Fruit fly (Drosophila melanogaster) whole organism, embryonic: ENCODE results near the gene CG44303.

Source experiments
- Antp ChIP-seq: fragments of 200-800 bp; sonication (Bioruptor generic); optimal IDR thresholded peaks from 3 replicates; lab custom pipeline; 2016; ENCODE audit warnings: missing biosample characterization, missing genetic modification characterization
- Bdp1 ChIP-seq: fragments of 200-800 bp; sonication (Bioruptor generic); optimal IDR thresholded peaks from 3 replicates; lab custom pipeline; 2016; ENCODE audit warnings: missing biosample characterization, missing genetic modification characterization
- CG10565 ChIP-seq: fragments of 200-800 bp; sonication (Bioruptor generic); optimal IDR thresholded peaks from 3 replicates; lab custom pipeline; 2016; ENCODE audit warnings: missing biosample characterization, mild to moderate bottlenecking, missing genetic modification characterization
- CG11247 ChIP-seq: fragments of 200-800 bp; sonication (Bioruptor generic); IDR thresholded peaks from 2 replicates; pipeline ENCODE4 v1.3.6; 2022; ENCODE audit warnings: missing biosample characterization, missing genetic modification characterization
- CG11695 ChIP-seq: fragments of 200-800 bp; sonication (Bioruptor generic); IDR thresholded peaks from 3 replicates; pipeline ENCODE4 v1.3.6; 2022; ENCODE audit warnings: missing biosample characterization, missing genetic modification characterization
- CG12104 ChIP-seq: fragments of 200-800 bp; sonication (Bioruptor generic); optimal IDR thresholded peaks from 3 replicates; lab custom pipeline; 2016; ENCODE audit warnings: missing biosample characterization, missing genetic modification characterization
- CG13123 ChIP-seq: fragments of 200-800 bp; sonication (Bioruptor generic); optimal IDR thresholded peaks from 2 replicates; lab custom pipeline; 2016; ENCODE audit warnings: missing biosample characterization, missing genetic modification characterization
- CG13775 ChIP-seq: fragments of 200-800 bp; sonication (Bioruptor generic); optimal IDR thresholded peaks from 3 replicates; lab custom pipeline; 2017; ENCODE audit warnings: missing biosample characterization, mild to moderate bottlenecking, missing genetic modification characterization
- CG13894 ChIP-seq: fragments of 200-800 bp; sonication (Bioruptor generic); optimal IDR thresholded peaks from 3 replicates; lab custom pipeline; 2018; ENCODE audit warnings: missing biosample characterization, mild to moderate bottlenecking, missing genetic modification characterization, moderate library complexity
- CG14710 ChIP-seq: fragments of 200-800 bp; sonication (Bioruptor generic); optimal IDR thresholded peaks from 3 replicates; lab custom pipeline; 2019; ENCODE audit warnings: missing biosample characterization, mild to moderate bottlenecking, missing genetic modification characterization, moderate library complexity
- CG1529 ChIP-seq: fragments of 200-800 bp; sonication (Bioruptor generic); optimal IDR thresholded peaks from 3 replicates; lab custom pipeline; 2018; ENCODE audit warnings: missing biosample characterization, missing genetic modification characterization
- CG15696 ChIP-seq: fragments of 200-800 bp; sonication (Bioruptor generic); optimal IDR thresholded peaks from 2 replicates; lab custom pipeline; 2019; ENCODE audit warnings: missing biosample characterization, mild to moderate bottlenecking, missing genetic modification characterization, moderate library complexity
- CG1603 ChIP-seq: fragments of 200-800 bp; sonication (Bioruptor generic); optimal IDR thresholded peaks from 2 replicates; lab custom pipeline; 2019; ENCODE audit warnings: missing biosample characterization, mild to moderate bottlenecking, missing genetic modification characterization, moderate library complexity
- CG17359 ChIP-seq: fragments of 200-800 bp; sonication (Bioruptor generic); optimal IDR thresholded peaks from 3 replicates; lab custom pipeline; 2018; ENCODE audit warnings: missing biosample characterization, mild to moderate bottlenecking, missing genetic modification characterization, moderate library complexity
- CG17912 ChIP-seq: fragments of 200-800 bp; sonication (Bioruptor generic); optimal IDR thresholded peaks from 2 replicates; lab custom pipeline; 2018; ENCODE audit warnings: missing biosample characterization, mild to moderate bottlenecking, missing genetic modification characterization
- CG18599 ChIP-seq: fragments of 200-800 bp; sonication (Bioruptor generic); optimal IDR thresholded peaks from 3 replicates; lab custom pipeline; 2017; ENCODE audit warnings: missing biosample characterization, missing genetic modification characterization, mild to moderate bottlenecking, moderate library complexity, missing genetic modification reagents
- CG2712 ChIP-seq: fragments of 200-800 bp; optimal IDR thresholded peaks from 3 replicates; lab custom pipeline; 2019; ENCODE audit warnings: missing biosample characterization, mild to moderate bottlenecking, missing genetic modification characterization, moderate library complexity
- CG31388 ChIP-seq: fragments of 200-800 bp; sonication (Bioruptor generic); optimal IDR thresholded peaks from 2 replicates; lab custom pipeline; 2016; ENCODE audit warnings: missing biosample characterization, missing genetic modification characterization
- CG3281 ChIP-seq: fragments of 200-800 bp; sonication (Bioruptor generic); optimal IDR thresholded peaks from 3 replicates; lab custom pipeline; 2017; ENCODE audit warnings: missing biosample characterization, mild to moderate bottlenecking, missing genetic modification characterization
- CG33213 ChIP-seq: fragments of 200-800 bp; sonication (Bioruptor generic); optimal IDR thresholded peaks from 3 replicates; lab custom pipeline; 2016; ENCODE audit warnings: missing biosample characterization, missing genetic modification characterization
- CG3847 ChIP-seq: fragments of 200-800 bp; sonication (Bioruptor generic); IDR thresholded peaks from 2 replicates; pipeline ENCODE4 v1.3.6; 2022; ENCODE audit warnings: missing biosample characterization, missing genetic modification characterization
- CG3995 ChIP-seq: fragments of 200-800 bp; sonication (Bioruptor generic); optimal IDR thresholded peaks from 3 replicates; lab custom pipeline; 2016; ENCODE audit warnings: missing biosample characterization, missing genetic modification characterization
- CG43689 ChIP-seq: fragments of 200-800 bp; sonication (Bioruptor generic); IDR thresholded peaks from 2 replicates; pipeline ENCODE4 v1.3.6; 2022; ENCODE audit warnings: missing biosample characterization, missing genetic modification characterization
- CG7987 ChIP-seq: fragments of 200-800 bp; sonication (Bioruptor generic); optimal IDR thresholded peaks from 2 replicates; lab custom pipeline; 2018; ENCODE audit warnings: missing biosample characterization, mild to moderate bottlenecking, missing genetic modification characterization, moderate library complexity
- CG8281 ChIP-seq: fragments of 200-800 bp; sonication (Bioruptor generic); optimal IDR thresholded peaks from 2 replicates; lab custom pipeline; 2018; ENCODE audit warnings: missing biosample characterization, mild to moderate bottlenecking, missing genetic modification characterization, moderate library complexity
- CG8290 ChIP-seq, 3 experiments: fragments of 200-800 bp; sonication (Bioruptor generic); optimal IDR thresholded peaks; 2 replicates each; lab custom pipeline; 2016 to 2019; ENCODE audit warnings: missing biosample characterization in 3 of 3, missing genetic modification characterization in 3 of 3, mild to moderate bottlenecking in 2 of 3, moderate library complexity in 1 of 3
- CG9727 ChIP-seq: fragments of 200-800 bp; sonication (Bioruptor generic); optimal IDR thresholded peaks from 3 replicates; lab custom pipeline; 2017; ENCODE audit warnings: missing biosample characterization, mild to moderate bottlenecking, missing genetic modification characterization
- Camta ChIP-seq: fragments of 200-800 bp; sonication (Bioruptor generic); optimal IDR thresholded peaks from 2 replicates; lab custom pipeline; 2016; ENCODE audit warnings: missing biosample characterization, missing genetic modification characterization
- CkIIα-i1 ChIP-seq: fragments of 200-800 bp; sonication (Bioruptor generic); IDR thresholded peaks from 2 replicates; pipeline ENCODE4 v1.3.6; 2022; ENCODE audit warnings: missing biosample characterization, missing genetic modification characterization
- Dbx ChIP-seq: fragments of 200-800 bp; sonication (Bioruptor generic); IDR thresholded peaks from 3 replicates; pipeline ENCODE4 v1.3.6; 2022; ENCODE audit warnings: missing biosample characterization, missing genetic modification characterization
- Fer3 ChIP-seq: fragments of 200-800 bp; sonication (Bioruptor generic); optimal IDR thresholded peaks from 2 replicates; lab custom pipeline; 2018; ENCODE audit warnings: missing biosample characterization, mild to moderate bottlenecking, missing genetic modification characterization, moderate library complexity
- HLH54F ChIP-seq: fragments of 200-800 bp; sonication (Bioruptor generic); optimal IDR thresholded peaks from 3 replicates; lab custom pipeline; 2016; ENCODE audit warnings: missing biosample characterization, missing genetic modification characterization
- MBD-R2 ChIP-seq: fragments of 200-800 bp; sonication (Bioruptor generic); IDR thresholded peaks from 2 replicates; pipeline ENCODE4 v1.3.6; 2022; ENCODE audit warnings: missing biosample characterization, missing genetic modification characterization
- al ChIP-seq: fragments of 200-800 bp; sonication (Bioruptor generic); IDR thresholded peaks from 2 replicates; pipeline ENCODE4 v1.3.6; 2022; ENCODE audit warnings: missing biosample characterization, missing genetic modification characterization
- bigmax ChIP-seq: fragments of 200-800 bp; sonication (Bioruptor generic); optimal IDR thresholded peaks from 2 replicates; lab custom pipeline; 2018; ENCODE audit warnings: missing biosample characterization, mild to moderate bottlenecking, missing genetic modification characterization
- br ChIP-seq: fragments of >200 bp; optimal IDR thresholded peaks from 2 replicates; lab custom pipeline; 2017
- ci ChIP-seq: fragments of 200-800 bp; sonication (Bioruptor generic); IDR thresholded peaks from 3 replicates; pipeline ENCODE4 v1.3.6; 2022; ENCODE audit warnings: missing biosample characterization, missing genetic modification characterization
- corto ChIP-seq: fragments of 200-800 bp; sonication (Bioruptor generic); optimal IDR thresholded peaks from 2 replicates; lab custom pipeline; 2016; ENCODE audit warnings: missing biosample characterization, mild to moderate bottlenecking, missing genetic modification characterization, moderate library complexity
- disco-r ChIP-seq: fragments of 200-800 bp; sonication (Bioruptor generic); optimal IDR thresholded peaks from 2 replicates; lab custom pipeline; 2016; ENCODE audit warnings: missing biosample characterization, missing genetic modification characterization
- en ChIP-seq: fragments of 200-800 bp; sonication (Bioruptor generic); optimal IDR thresholded peaks from 2 replicates; lab custom pipeline; 2016; ENCODE audit warnings: missing biosample characterization, missing genetic modification characterization
- exex ChIP-seq: fragments of 200-800 bp; sonication (Bioruptor generic); optimal IDR thresholded peaks from 4 replicates; lab custom pipeline; 2018; ENCODE audit warnings: missing biosample characterization, mild to moderate bottlenecking, missing genetic modification characterization, moderate library complexity
- gfzf ChIP-seq: fragments of 200-800 bp; sonication (Bioruptor generic); optimal IDR thresholded peaks from 2 replicates; lab custom pipeline; 2016; ENCODE audit warnings: missing biosample characterization, mild to moderate bottlenecking, missing genetic modification characterization, moderate library complexity
- ham ChIP-seq: fragments of 200-800 bp; sonication (Bioruptor generic); IDR thresholded peaks from 2 replicates; pipeline ENCODE4 v1.3.6; 2022; ENCODE audit warnings: missing biosample characterization, missing genetic modification characterization
- jing ChIP-seq: fragments of 200-800 bp; sonication (Bioruptor generic); optimal IDR thresholded peaks from 2 replicates; lab custom pipeline; 2018; ENCODE audit warnings: missing biosample characterization, mild to moderate bottlenecking, missing genetic modification characterization
- maf-S ChIP-seq: fragments of 200-800 bp; sonication (Bioruptor generic); optimal IDR thresholded peaks from 2 replicates; lab custom pipeline; 2016; ENCODE audit warnings: missing biosample characterization, missing genetic modification characterization
- nerfin-1 ChIP-seq: fragments of 200-800 bp; sonication (Bioruptor generic); optimal IDR thresholded peaks from 3 replicates; lab custom pipeline; 2019; ENCODE audit warnings: missing biosample characterization, mild to moderate bottlenecking, missing genetic modification characterization, moderate library complexity
- otp ChIP-seq: fragments of 200-800 bp; sonication (Bioruptor generic); IDR thresholded peaks from 3 replicates; pipeline ENCODE4, ENCODE4 v1.3.6; 2022; ENCODE audit warnings: missing biosample characterization, missing genetic modification characterization
- pfk ChIP-seq: fragments of 200-800 bp; sonication (Bioruptor generic); optimal IDR thresholded peaks from 2 replicates; lab custom pipeline; 2018; ENCODE audit warnings: missing biosample characterization, mild to moderate bottlenecking, missing genetic modification characterization, moderate library complexity
- sens ChIP-seq: fragments of 200-800 bp; sonication (Bioruptor generic); peaks from one replicate; lab custom pipeline; 2016; ENCODE audit warnings: missing biosample characterization, missing genetic modification characterization
- sug ChIP-seq: fragments of 200-800 bp; optimal IDR thresholded peaks from 2 replicates; lab custom pipeline; 2019; ENCODE audit warnings: missing biosample characterization, mild to moderate bottlenecking, missing genetic modification characterization, moderate library complexity
- usp ChIP-seq: fragments of >200 bp; optimal IDR thresholded peaks from 2 replicates; lab custom pipeline; 2017; ENCODE audit warnings: missing biosample characterization, missing genetic modification characterization
- vvl ChIP-seq: fragments of 200-800 bp; sonication (Bioruptor generic); IDR thresholded peaks from 2 replicates; pipeline ENCODE4 v1.3.6; 2022; ENCODE audit warnings: missing biosample characterization, missing genetic modification characterization

CG44303 gene

DNA sequence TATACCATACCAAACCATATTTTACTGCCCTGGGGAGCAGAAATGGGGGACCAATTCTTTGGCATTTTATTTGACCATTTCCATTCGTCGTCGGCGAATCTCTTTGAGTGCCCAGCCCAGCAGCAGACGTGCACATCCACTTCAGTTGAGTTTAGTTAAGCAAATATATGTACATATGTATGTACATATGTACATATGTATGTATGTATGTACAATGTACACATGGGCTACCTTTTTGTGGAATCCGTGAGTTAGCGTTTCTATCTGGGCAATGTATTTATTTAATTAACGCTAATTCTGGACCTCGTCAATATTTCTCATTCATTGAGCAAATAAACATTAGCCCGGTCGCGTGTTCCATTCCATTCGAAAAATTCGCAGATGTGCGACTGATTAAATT, 32.7 kb upstream of the CG44303 start (continued):
- TF ChIP-seq CG33213 = no peak
- no peak for TF ChIP-seq HLH54F
- no peak for TF ChIP-seq CG8290 (GFP tag; optimal IDR thresholded peaks at IDR 0.05; lab: Kevin White, UChicago)
- peak in 1 of 2 experiments; percentile 1 for TF ChIP-seq CG8290 (tag; optimal IDR thresholded peaks at IDR 0.05; lab: Kevin White, UChicago)
- TF ChIP-seq CG17912 = no peak
- TF ChIP-seq Dbx (GFP tag; lab: Robert Waterston, UW) = 0 out of 3 replicates have a peak, but pooled peaks have one; percentile 41
- no peak for TF ChIP-seq CG13894 (tag; lab: Kevin White, UChicago)
- no peak for TF ChIP-seq CkIIα-i1
- no peak for TF ChIP-seq en (GFP tag; lab: Kevin White, UChicago)
- TF ChIP-seq CG3281 (GFP tag; lab: Kevin White, UChicago) = peak; percentile 41
- TF ChIP-seq corto (GFP tag; lab: Kevin White, UChicago) = no peak
- no peak for TF ChIP-seq usp (GFP tag; lab: Kevin White, UChicago)
- no peak for TF ChIP-seq exex
- peak; percentile 12 for TF ChIP-seq nerfin-1 (tag; lab: Kevin White, UChicago)
- TF ChIP-seq CG1603 = no peak
- peak; percentile 13; the same call in 1 of the 2 replicates for TF ChIP-seq MBD-R2 (GFP tag; lab: Robert Waterston, UW)
- TF ChIP-seq Fer3 (tag; lab: Kevin White, UChicago) = peak; percentile 32
- peak; percentile 29; the same call in 1 of the 2 replicates for TF ChIP-seq vvl
- no peak for TF ChIP-seq br (lab: Kevin White, UChicago)
- TF ChIP-seq CG12104 (GFP tag; lab: Kevin White, UChicago) = peak; percentile 9
- no peak for TF ChIP-seq CG3847
- no peak for TF ChIP-seq gfzf (GFP tag; lab: Kevin White, UChicago)
- TF ChIP-seq CG8281 (tag; lab: Kevin White, UChicago) = no peak
- TF ChIP-seq CG13775 (GFP tag; lab: Kevin White, UChicago) = no peak
- no peak for TF ChIP-seq CG14710 (tag; lab: Kevin White, UChicago)
- no peak for TF ChIP-seq CG31388
- no peak for TF ChIP-seq CG43689 (GFP tag; lab: Robert Waterston, UW)
- TF ChIP-seq ham (GFP tag; lab: Robert Waterston, UW) = no peak
- TF ChIP-seq al (GFP tag; lab: Robert Waterston, UW) = peak; percentile 24; the same call in 1 of the 2 replicates
- peak; percentile 4 for TF ChIP-seq Bdp1 (GFP tag; lab: Kevin White, UChicago)
- TF ChIP-seq CG7987 = peak; percentile 10
- TF ChIP-seq CG11247 (GFP tag; lab: Robert Waterston, UW) = peak; percentile 46
- no peak for TF ChIP-seq disco-r (GFP tag; lab: Kevin White, UChicago)
- peak; percentile 73 for TF ChIP-seq sens (GFP tag; lab: Kevin White, UChicago)
- TF ChIP-seq CG17359 (tag; lab: Kevin White, UChicago) = peak; percentile 38
- no peak for TF ChIP-seq Antp (GFP tag; lab: Kevin White, UChicago)
- TF ChIP-seq CG10565 (GFP tag; lab: Kevin White, UChicago) = no peak
- TF ChIP-seq CG11695 (GFP tag; lab: Robert Waterston, UW) = 0 out of 3 replicates have a peak, but pooled peaks have one; percentile 30
- TF ChIP-seq CG13123 (GFP tag; lab: Kevin White, UChicago) = no peak
- peak; percentile 18 for TF ChIP-seq CG15696 (tag; lab: Kevin White, UChicago)
- no peak for TF ChIP-seq CG1529 (GFP tag; lab: Kevin White, UChicago)
- TF ChIP-seq CG3995 (GFP tag; lab: Kevin White, UChicago) = no peak
- TF ChIP-seq CG9727 (GFP tag; lab: Kevin White, UChicago) = peak; percentile 13
- no peak for TF ChIP-seq bigmax (GFP tag; lab: Kevin White, UChicago)
- peak; percentile 8 for TF ChIP-seq sug (tag; lab: Kevin White, UChicago)
- peak; percentile 40 for TF ChIP-seq CG18599 (GFP tag; lab: Kevin White, UChicago)
- TF ChIP-seq otp (GFP tag; lab: Robert Waterston, UW) = no peak
- no peak for TF ChIP-seq jing (GFP tag; lab: Kevin White, UChicago)
- peak; percentile 1 for TF ChIP-seq CG2712
- no peak for TF ChIP-seq Camta
- no peak for TF ChIP-seq maf-S (GFP tag; lab: Kevin White, UChicago)
- TF ChIP-seq ci (GFP tag; lab: Robert Waterston, UW) = 0 out of 3 replicates have a peak, but pooled peaks have one; percentile 16
- TF ChIP-seq pfk (GFP tag; lab: Kevin White, UChicago) = peak; percentile 31
